Worm (Caenorhabditis elegans) whole organism, L2 larva: Measurements from ENCODE around the gene seip-1.

ENCODE experiments used
- ceh-16 ChIP-seq: fragments of 150-350 bp; optimal IDR thresholded peaks from 2 replicates; lab custom pipeline; 2014; ENCODE audit warnings: missing biosample characterization, missing genetic modification characterization
- fos-1 ChIP-seq: fragments of 150-350 bp; optimal IDR thresholded peaks from 2 replicates; lab custom pipeline; 2014; ENCODE audit warnings: missing biosample characterization, missing genetic modification characterization
- mdl-1 ChIP-seq, 2 experiments: fragments of 150-350 bp in 1 of 2; sonication (generic microtip) in 1 of 2; optimal IDR thresholded peaks; 2 replicates each; lab custom pipeline; 2017; ENCODE audit warnings: missing biosample characterization in 2 of 2, missing genetic modification characterization in 2 of 2
- nhr-11 ChIP-seq: fragments of 150-350 bp; optimal IDR thresholded peaks from 2 replicates; lab custom pipeline; 2014; ENCODE audit warnings: missing biosample characterization, missing genetic modification characterization
- ztf-4 ChIP-seq: fragments of 150-350 bp; optimal IDR thresholded peaks from 2 replicates; lab custom pipeline; 2014; ENCODE audit warnings: missing biosample characterization, missing genetic modification characterization

DNA sequence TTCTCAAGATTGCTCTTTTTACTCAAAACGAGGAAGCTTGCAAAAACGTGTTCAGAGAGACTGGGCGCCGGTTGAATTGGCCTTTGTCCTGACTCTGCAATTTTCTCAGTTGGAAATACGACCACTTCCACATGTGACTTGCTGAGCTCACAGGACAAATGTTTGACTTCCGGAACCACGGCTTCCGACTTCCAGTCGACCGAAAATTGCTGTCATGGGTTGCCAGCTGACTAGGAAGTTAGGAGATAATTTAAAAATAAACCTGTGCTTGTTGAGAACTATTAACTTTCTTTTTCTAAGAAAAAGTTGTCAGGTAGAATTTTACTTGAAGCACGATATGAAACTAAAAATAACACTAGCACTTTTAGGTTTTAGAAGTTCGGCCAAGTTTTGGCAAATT is 21.5 kb downstream of the seip-1 start:
- TF ChIP-seq mdl-1 (tag; optimal IDR thresholded peaks at IDR 0.05; lab: Kevin White, UChicago) (no peak), nhr-11 (tag; lab: Kevin White, UChicago) (no peak), ztf-4 (tag; lab: Kevin White, UChicago) (no peak), fos-1 (no peak), ceh-16 (no peak)
